Fruit fly (Drosophila melanogaster) whole organism, wandering third instar larva: ENCODE data around the gene put.

Experiments
- Abd-B ChIP-seq: fragments of >200 bp; optimal IDR thresholded peaks from 2 replicates; lab custom pipeline; 2017; ENCODE audit warnings: missing biosample characterization, missing genetic modification characterization
- CG32264 ChIP-seq: fragments of 200-800 bp; sonication (Bioruptor generic); optimal IDR thresholded peaks from 2 replicates; lab custom pipeline; 2016; ENCODE audit warnings: missing biosample characterization, missing genetic modification characterization
- CG9705 ChIP-seq: fragments of 200-800 bp; sonication (Bioruptor generic); optimal IDR thresholded peaks from 2 replicates; lab custom pipeline; 2018; ENCODE audit warnings: missing biosample characterization, mild to moderate bottlenecking, missing genetic modification characterization
- CrebA ChIP-seq: fragments of 200-800 bp; sonication (Bioruptor generic); optimal IDR thresholded peaks from 2 replicates; lab custom pipeline; 2016; ENCODE audit warnings: missing biosample characterization, mild to moderate bottlenecking, missing genetic modification characterization, borderline replicate concordance
- Dfd ChIP-seq: fragments of >200 bp; optimal IDR thresholded peaks from 2 replicates; lab custom pipeline; 2017; ENCODE audit warnings: missing biosample characterization, missing genetic modification characterization
- Dif ChIP-seq: fragments of 200-275, 200-300 bp; sonication (Bioruptor generic); optimal IDR thresholded peaks from 2 replicates; lab custom pipeline; 2018; ENCODE audit warnings: missing biosample characterization, missing genetic modification characterization; ENCODE audit not compliant: partially characterized antibody
- GATAd ChIP-seq: sonication (Bioruptor generic); optimal IDR thresholded peaks from 2 replicates; lab custom pipeline; 2016; ENCODE audit warnings: missing biosample characterization, missing genetic modification characterization
- HLH106 ChIP-seq: fragments of 200-800 bp; optimal IDR thresholded peaks from 3 replicates; lab custom pipeline; 2019; ENCODE audit warnings: missing biosample characterization, mild to moderate bottlenecking, missing genetic modification characterization, moderate library complexity
- Hnf4 ChIP-seq: fragments of 200-800 bp; sonication (Bioruptor generic); optimal IDR thresholded peaks from 2 replicates; lab custom pipeline; 2016; ENCODE audit warnings: missing biosample characterization, mild to moderate bottlenecking, missing genetic modification characterization
- Hr78 ChIP-seq: fragments of >200 bp; optimal IDR thresholded peaks from 2 replicates; lab custom pipeline; 2017; ENCODE audit warnings: missing biosample characterization, missing genetic modification characterization
- Hr83 ChIP-seq: fragments of 200-300 bp; sonication (Bioruptor generic); optimal IDR thresholded peaks from 2 replicates; lab custom pipeline; 2016; ENCODE audit warnings: missing biosample characterization, mild to moderate bottlenecking, missing genetic modification characterization, moderate library complexity; ENCODE audit not compliant: poor library complexity, severe bottlenecking
- Jra ChIP-seq: sonication (Bioruptor generic); optimal IDR thresholded peaks from 2 replicates; lab custom pipeline; 2016; ENCODE audit warnings: missing biosample characterization, missing genetic modification characterization
- Mio ChIP-seq: sonication (Bioruptor generic); optimal IDR thresholded peaks from 2 replicates; lab custom pipeline; 2016; ENCODE audit warnings: missing biosample characterization, missing genetic modification characterization
- Myc ChIP-seq: fragments of >200 bp; optimal IDR thresholded peaks from 2 replicates; lab custom pipeline; 2017
- N ChIP-seq: fragments of >200 bp; optimal IDR thresholded peaks from 2 replicates; lab custom pipeline; 2018; ENCODE audit warnings: missing biosample characterization, missing external identifiers, missing genetic modification characterization
- OdsH ChIP-seq: fragments of 200-800 bp; sonication (Bioruptor generic); optimal IDR thresholded peaks from 2 replicates; lab custom pipeline; 2016; ENCODE audit warnings: missing biosample characterization, mild to moderate bottlenecking, missing genetic modification characterization
- Rel ChIP-seq, 2 experiments: fragments of 200-800 bp; sonication (Bioruptor generic) in 1 of 2; optimal IDR thresholded peaks; 2 replicates in 1 of 2; 3 replicates in 1 of 2; lab custom pipeline; 2016 to 2019; ENCODE audit warnings: mild to moderate bottlenecking in 2 of 2, missing biosample characterization in 2 of 2, missing genetic modification characterization in 2 of 2, moderate library complexity in 1 of 2
- Sp1 ChIP-seq: fragments of 200-800 bp; sonication (Bioruptor generic); optimal IDR thresholded peaks from 3 replicates; lab custom pipeline; 2019; ENCODE audit warnings: missing biosample characterization, mild to moderate bottlenecking, missing genetic modification characterization, moderate library complexity
- Vsx2 ChIP-seq: fragments of 200-300, 225-300 bp; sonication (Bioruptor generic); optimal IDR thresholded peaks from 2 replicates; lab custom pipeline; 2018; ENCODE audit warnings: missing biosample characterization, missing genetic modification characterization; ENCODE audit not compliant: partially characterized antibody
- br ChIP-seq: fragments of 200-800 bp; sonication (Bioruptor generic); optimal IDR thresholded peaks from 2 replicates; lab custom pipeline; 2016; ENCODE audit warnings: missing biosample characterization, missing genetic modification characterization
- brk ChIP-seq: fragments of 200-800 bp; sonication (Bioruptor generic); optimal IDR thresholded peaks from 2 replicates; lab custom pipeline; 2016; ENCODE audit warnings: missing biosample characterization, mild to moderate bottlenecking, missing genetic modification characterization
- dl ChIP-seq, 2 experiments: fragments of 175-275, 200-275 bp in 1 of 2; fragments of 200-275 bp in 1 of 2; sonication (Bioruptor generic); optimal IDR thresholded peaks; lab custom pipeline; 2018; ENCODE audit warnings: mild to moderate bottlenecking in 2 of 2, missing biosample characterization in 2 of 2, missing genetic modification characterization in 2 of 2, moderate library complexity in 2 of 2; ENCODE audit not compliant: partially characterized antibody in 2 of 2, insufficient read depth in 1 of 2
- dmrt93B ChIP-seq: fragments of 200-800 bp; sonication (Bioruptor generic); optimal IDR thresholded peaks from 2 replicates; lab custom pipeline; 2018; ENCODE audit warnings: missing biosample characterization, mild to moderate bottlenecking, missing genetic modification characterization
- dsf ChIP-seq: sonication (Bioruptor generic); optimal IDR thresholded peaks from 2 replicates; lab custom pipeline; 2016; ENCODE audit warnings: missing biosample characterization, missing genetic modification characterization, borderline replicate concordance
- ey ChIP-seq: fragments of 200-800 bp; sonication (Bioruptor generic); optimal IDR thresholded peaks from 2 replicates; lab custom pipeline; 2016; ENCODE audit warnings: missing biosample characterization, missing genetic modification characterization
- foxo ChIP-seq, 2 experiments: fragments of 200-800 bp; sonication (Bioruptor generic); optimal IDR thresholded peaks; 2 replicates in 1 of 2; 3 replicates in 1 of 2; lab custom pipeline; 2016 to 2017; ENCODE audit warnings: missing biosample characterization in 2 of 2, missing genetic modification characterization in 2 of 2
- fru ChIP-seq: fragments of 200-800 bp; sonication (Bioruptor generic); optimal IDR thresholded peaks from 3 replicates; lab custom pipeline; 2016; ENCODE audit warnings: missing biosample characterization, mild to moderate bottlenecking, missing genetic modification characterization
- h ChIP-seq: fragments of 200-800 bp; sonication (Bioruptor generic); optimal IDR thresholded peaks from 3 replicates; lab custom pipeline; 2016; ENCODE audit warnings: missing biosample characterization, mild to moderate bottlenecking, missing genetic modification characterization
- jim ChIP-seq: fragments of 175-275, 200-325 bp; sonication (Bioruptor generic); optimal IDR thresholded peaks from 2 replicates; lab custom pipeline; 2016; ENCODE audit warnings: missing biosample characterization, mild to moderate bottlenecking, missing genetic modification characterization
- lola ChIP-seq: fragments of >200 bp; optimal IDR thresholded peaks from 2 replicates; lab custom pipeline; 2017; ENCODE audit warnings: missing biosample characterization, missing genetic modification characterization
- pan ChIP-seq: fragments of >200 bp; optimal IDR thresholded peaks from 2 replicates; lab custom pipeline; 2017
- psq ChIP-seq: fragments of 200-800 bp; sonication (Bioruptor generic); optimal IDR thresholded peaks from 3 replicates; lab custom pipeline; 2017; ENCODE audit warnings: missing biosample characterization, mild to moderate bottlenecking, missing genetic modification characterization, moderate library complexity
- rgr ChIP-seq: fragments of 200-800 bp; sonication (Bioruptor generic); optimal IDR thresholded peaks from 3 replicates; lab custom pipeline; 2016; ENCODE audit warnings: missing biosample characterization, mild to moderate bottlenecking, missing genetic modification characterization
- sage ChIP-seq: fragments of 200-800 bp; sonication (Bioruptor generic); optimal IDR thresholded peaks from 2 replicates; lab custom pipeline; 2016; ENCODE audit warnings: missing biosample characterization, mild to moderate bottlenecking, missing genetic modification characterization
- sv ChIP-seq: fragments of 200-800 bp; sonication (Bioruptor generic); optimal IDR thresholded peaks from 3 replicates; lab custom pipeline; 2016; ENCODE audit warnings: missing biosample characterization, missing genetic modification characterization
- tai ChIP-seq: sonication (Bioruptor generic); optimal IDR thresholded peaks from 2 replicates; lab custom pipeline; 2016; ENCODE audit warnings: missing biosample characterization, missing genetic modification characterization
- usp ChIP-seq: fragments of >200 bp; optimal IDR thresholded peaks from 2 replicates; lab custom pipeline; 2017; ENCODE audit warnings: missing biosample characterization, missing genetic modification characterization
- woc ChIP-seq: sonication (Bioruptor generic); optimal IDR thresholded peaks from 2 replicates; lab custom pipeline; 2016; ENCODE audit warnings: missing biosample characterization, mild to moderate bottlenecking, missing genetic modification characterization

The put gene

dm6 chr3R:14575718-14576187 lies 49.8 kb downstream of the put start, which contains the start of gene CG7987:
Gene CG7987, minus strand, starts transcription at chr3R:14575887.
- TF ChIP-seq Hr83 (GFP tag; lab: Kevin White, UChicago) (peak; percentile 7), sage (GFP tag; lab: Kevin White, UChicago) (no peak), CrebA (GFP tag; lab: Kevin White, UChicago) (no peak), h (GFP tag; lab: Kevin White, UChicago) (peak; percentile 36), tai (GFP tag; lab: Kevin White, UChicago) (no peak), dsf (no peak), foxo (GFP tag; optimal IDR thresholded peaks at IDR 0.05; lab: Kevin White, UChicago) (peak in 1 of 2 experiments; percentile 37), Sp1 (GFP tag; lab: Kevin White, UChicago) (no peak), ey (GFP tag; lab: Kevin White, UChicago) (no peak), CG9705 (GFP tag; lab: Kevin White, UChicago) (no peak), HLH106 (no peak), lola (GFP tag; lab: Kevin White, UChicago) (no peak), brk (GFP tag; lab: Kevin White, UChicago) (no peak), rgr (GFP tag; lab: Kevin White, UChicago) (peak; percentile 27), psq (GFP tag; lab: Kevin White, UChicago) (peak; percentile 95), jim (GFP tag; lab: Kevin White, UChicago) (no peak), pan (lab: Kevin White, UChicago) (no peak), sv (GFP tag; lab: Kevin White, UChicago) (no peak), Dif (no peak), dmrt93B (GFP tag; lab: Kevin White, UChicago) (no peak)

- TF ChIP-seq rgr (GFP tag; lab: Kevin White, UChicago) (peak; percentile 74), sv (GFP tag; lab: Kevin White, UChicago) (peak; percentile 50), dmrt93B (GFP tag; lab: Kevin White, UChicago) (peak; percentile 61), CG9705 (GFP tag; lab: Kevin White, UChicago) (no peak), dl (GFP tag; optimal IDR thresholded peaks at IDR 0.05; lab: Kevin White, UChicago; ENCODE audit: insufficient read depth in 1 of 2, partially characterized antibody in 2 of 2) (no peak), Sp1 (GFP tag; lab: Kevin White, UChicago) (peak; percentile 70), Vsx2 (no peak), woc (peak; percentile 68), ey (GFP tag; lab: Kevin White, UChicago) (peak; percentile 69), Dfd (GFP tag; lab: Kevin White, UChicago) (no peak), OdsH (GFP tag; lab: Kevin White, UChicago) (peak; percentile 75), Jra (GFP tag; lab: Kevin White, UChicago) (peak; percentile 65), tai (GFP tag; lab: Kevin White, UChicago) (no peak), lola (GFP tag; lab: Kevin White, UChicago) (no peak), HLH106 (peak; percentile 74), Dif (no peak), N (GFP tag; lab: Kevin White, UChicago) (no peak), fru (GFP tag; lab: Kevin White, UChicago) (peak; percentile 60), br (GFP tag; lab: Kevin White, UChicago) (peak; percentile 47), GATAd (GFP tag; lab: Kevin White, UChicago) (no peak), sage (GFP tag; lab: Kevin White, UChicago) (no peak), dsf (peak; percentile 14), Hr78 (GFP tag; lab: Kevin White, UChicago) (no peak), brk (GFP tag; lab: Kevin White, UChicago) (no peak), usp (GFP tag; lab: Kevin White, UChicago) (no peak), Myc (peak; percentile 87), Hnf4 (GFP tag; lab: Kevin White, UChicago) (peak; percentile 66), foxo (GFP tag; optimal IDR thresholded peaks at IDR 0.05; lab: Kevin White, UChicago) (peak in 1 of 2 experiments; percentile 86), h (GFP tag; lab: Kevin White, UChicago) (peak; percentile 61), psq (GFP tag; lab: Kevin White, UChicago) (peak; percentile 94), CG32264 (no peak), Mio (GFP tag; lab: Kevin White, UChicago) (no peak), Abd-B (GFP tag; lab: Kevin White, UChicago) (no peak), CrebA (GFP tag; lab: Kevin White, UChicago) (no peak), pan (lab: Kevin White, UChicago) (no peak), Rel (GFP tag; optimal IDR thresholded peaks at IDR 0.05; lab: Kevin White, UChicago) (no peak), Rel (tag; optimal IDR thresholded peaks at IDR 0.05; lab: Kevin White, UChicago) (no peak), jim (GFP tag; lab: Kevin White, UChicago) (no peak), Hr83 (GFP tag; lab: Kevin White, UChicago) (no peak)
Observed at dm6 chr3R:14574962-14575717, 50.4 kb downstream of the put start.
